Worm (Caenorhabditis elegans) whole organism, L4 larva: ENCODE data around the gene srv-10.

Source experiments
- T20F7.1 ChIP-seq: fragments of 200-800 bp; sonication (Bioruptor generic); optimal IDR thresholded peaks from 2 replicates; lab custom pipeline; 2018; ENCODE audit warnings: mild to moderate bottlenecking, missing genetic modification characterization, missing compliant biosample characterization
- Y105C5A.15 ChIP-seq: fragments of 200-800 bp; sonication (Bioruptor generic); IDR thresholded peaks from 2 replicates; pipeline ENCODE4 v1.3.6; 2022; ENCODE audit warnings: missing genetic modification characterization, missing compliant biosample characterization
- Y48G9A.11 ChIP-seq: fragments of 200-800 bp; sonication (Bioruptor generic); IDR thresholded peaks from 2 replicates; pipeline ENCODE4 v1.3.6; 2022; ENCODE audit warnings: missing genetic modification reagents, missing genetic modification characterization, missing compliant biosample characterization
- ZK337.2 ChIP-seq: fragments of 200-800 bp; sonication (Bioruptor generic); IDR thresholded peaks from 2 replicates; pipeline ENCODE4 v1.3.6; 2022; ENCODE audit warnings: missing genetic modification reagents, missing genetic modification characterization, missing compliant biosample characterization
- arid-1 ChIP-seq: fragments of 200-800 bp; sonication (Bioruptor generic); conservative IDR thresholded peaks from 2 replicates; pipeline ENCODE4 v1.3.6; 2022; ENCODE audit warnings: missing genetic modification reagents, missing genetic modification characterization, missing compliant biosample characterization
- ceh-20 ChIP-seq: fragments of 200-800 bp; sonication (Bioruptor generic); IDR thresholded peaks from 2 replicates; pipeline ENCODE4 v1.3.6; 2022; ENCODE audit warnings: missing genetic modification reagents, missing genetic modification characterization, missing compliant biosample characterization
- ceh-62 ChIP-seq: sonication (generic microtip); optimal IDR thresholded peaks from 2 replicates; lab custom pipeline; 2017; ENCODE audit warnings: missing biosample characterization, missing genetic modification characterization
- cey-2 ChIP-seq: sonication (generic microtip); optimal IDR thresholded peaks from 3 replicates; lab custom pipeline; 2017; ENCODE audit warnings: missing genetic modification characterization, mild to moderate bottlenecking, missing compliant biosample characterization, antibody characterized with exemption, borderline replicate concordance; ENCODE audit not compliant: insufficient read depth
- ctbp-1 ChIP-seq: fragments of 200-800 bp; sonication (Bioruptor generic); IDR thresholded peaks from 2 replicates; pipeline ENCODE4 v1.3.6; 2022; ENCODE audit warnings: missing genetic modification reagents, missing genetic modification characterization, missing compliant biosample characterization
- daf-16 ChIP-seq, 3 experiments: sonication (generic microtip); optimal IDR thresholded peaks; 2 replicates each; lab custom pipeline; 2016 to 2017; ENCODE audit warnings: missing genetic modification characterization in 3 of 3, missing genetic modification reagents in 3 of 3, mild to moderate bottlenecking in 2 of 3, missing compliant biosample characterization in 2 of 3, missing biosample characterization in 1 of 3, moderate library complexity in 1 of 3
- daf-8 ChIP-seq: fragments of 200-800 bp; sonication (Bioruptor generic); IDR thresholded peaks from 2 replicates; pipeline ENCODE4 v1.3.6; 2022; ENCODE audit warnings: missing genetic modification characterization, missing compliant biosample characterization
- dve-1 ChIP-seq: sonication (generic microtip); optimal IDR thresholded peaks from 2 replicates; lab custom pipeline; 2017; ENCODE audit warnings: antibody characterized with exemption, mild to moderate bottlenecking, missing genetic modification characterization, missing compliant biosample characterization; ENCODE audit not compliant: insufficient read depth
- egl-43 ChIP-seq: fragments of 200-800 bp; sonication (Bioruptor generic); IDR thresholded peaks from 2 replicates; pipeline ENCODE4 v1.3.6; 2022; ENCODE audit warnings: missing genetic modification reagents, missing genetic modification characterization, missing compliant biosample characterization
- fkh-10 ChIP-seq: fragments of 150-350 bp; optimal IDR thresholded peaks from 2 replicates; lab custom pipeline; 2014; ENCODE audit warnings: missing biosample characterization, missing genetic modification reagents, missing genetic modification characterization
- gei-8 ChIP-seq: fragments of 200-800 bp; sonication (Bioruptor generic); optimal IDR thresholded peaks from 2 replicates; lab custom pipeline; 2018; ENCODE audit warnings: mild to moderate bottlenecking, missing genetic modification characterization, missing compliant biosample characterization
- hmg-1.1 ChIP-seq: fragments of 200-800 bp; sonication (Bioruptor generic); IDR thresholded peaks from 2 replicates; pipeline ENCODE4 v1.3.6; 2022; ENCODE audit warnings: missing genetic modification reagents, missing genetic modification characterization, missing compliant biosample characterization
- madf-5 ChIP-seq, 2 experiments: fragments of 200-800 bp; sonication (Bioruptor generic); IDR thresholded peaks; 2 replicates each; pipeline ENCODE4 v1.3.6; 2022; ENCODE audit warnings: missing compliant biosample characterization in 2 of 2, missing genetic modification characterization in 2 of 2
- mep-1 ChIP-seq: fragments of 150-350 bp; sonication (generic microtip); optimal IDR thresholded peaks from 3 replicates; lab custom pipeline; 2014; ENCODE audit warnings: missing biosample characterization, missing genetic modification characterization
- mes-2 ChIP-seq: sonication (generic microtip); optimal IDR thresholded peaks from 2 replicates; lab custom pipeline; 2016; ENCODE audit warnings: missing genotype, mild to moderate bottlenecking, missing genetic modification characterization, missing compliant biosample characterization; ENCODE audit not compliant: poor library complexity, severe bottlenecking
- nhr-111 ChIP-seq: fragments of 200-800 bp; sonication (Bioruptor generic); optimal IDR thresholded peaks from 2 replicates; lab custom pipeline; 2018; ENCODE audit warnings: mild to moderate bottlenecking, missing genetic modification characterization, missing compliant biosample characterization
- nhr-41 ChIP-seq: fragments of 200-800 bp; sonication (Bioruptor generic); IDR thresholded peaks from 2 replicates; pipeline ENCODE4 v1.3.6; 2022; ENCODE audit warnings: missing genetic modification reagents, missing genetic modification characterization, missing compliant biosample characterization
- nhr-42 ChIP-seq: fragments of 200-800 bp; sonication (Bioruptor generic); IDR thresholded peaks from 2 replicates; pipeline ENCODE4 v1.3.6; 2022; ENCODE audit warnings: missing genetic modification characterization, missing compliant biosample characterization
- pha-4 ChIP-seq, 2 experiments: fragments of 150-350 bp in 1 of 2; fragments of 200-800 bp in 1 of 2; sonication (Bioruptor generic) in 1 of 2; IDR thresholded peaks in 1 of 2; optimal IDR thresholded peaks in 1 of 2; 2 replicates each; pipeline versions ENCODE4 v1.3.6 to Lab custom; 2014 to 2022; ENCODE audit warnings: missing genetic modification characterization in 2 of 2, missing genetic modification reagents in 2 of 2, missing biosample characterization in 1 of 2, missing compliant biosample characterization in 1 of 2
- php-3 ChIP-seq: fragments of 200-800 bp; sonication (Bioruptor generic); IDR thresholded peaks from 2 replicates; pipeline ENCODE4 v1.3.6; 2022; ENCODE audit warnings: missing genetic modification reagents, missing genetic modification characterization, missing compliant biosample characterization
- rbr-2 ChIP-seq: sonication (generic microtip); optimal IDR thresholded peaks from 2 replicates; lab custom pipeline; 2016; ENCODE audit warnings: missing genotype, missing genetic modification characterization, missing compliant biosample characterization
- sdz-12 ChIP-seq: fragments of 200-800 bp; sonication (Bioruptor generic); optimal IDR thresholded peaks from 2 replicates; lab custom pipeline; 2018; ENCODE audit warnings: mild to moderate bottlenecking, missing genetic modification characterization, missing compliant biosample characterization
- set-16 ChIP-seq: fragments of 200-800 bp; sonication (Bioruptor generic); IDR thresholded peaks from 2 replicates; pipeline ENCODE4 v1.3.6; 2022; ENCODE audit warnings: missing genetic modification reagents, missing genetic modification characterization, missing compliant biosample characterization
- spr-3 ChIP-seq: fragments of 200-800 bp; sonication (Bioruptor generic); optimal IDR thresholded peaks from 2 replicates; lab custom pipeline; 2018; ENCODE audit warnings: mild to moderate bottlenecking, missing genetic modification characterization, missing compliant biosample characterization
- unc-62 ChIP-seq, 3 experiments: fragments of 150-350 bp in 1 of 3; sonication (generic microtip); optimal IDR thresholded peaks in 2 of 3; peaks in 1 of 3; 1 replicate in 1 of 3; 2 replicates in 2 of 3; lab custom pipeline; 2014 to 2017; ENCODE audit warnings: missing biosample characterization in 3 of 3, missing genetic modification characterization in 3 of 3, missing genetic modification reagents in 3 of 3, missing genotype in 1 of 3
- vab-7 ChIP-seq: fragments of 200-800 bp; sonication (Bioruptor generic); IDR thresholded peaks from 2 replicates; pipeline ENCODE4 v1.3.6; 2022; ENCODE audit warnings: missing genetic modification reagents, missing genetic modification characterization, missing compliant biosample characterization
- zip-2 ChIP-seq: fragments of 150-350 bp; optimal IDR thresholded peaks from 2 replicates; lab custom pipeline; 2014; ENCODE audit warnings: missing biosample characterization, missing genetic modification characterization
- ztf-7 ChIP-seq: fragments of 150-350 bp; optimal IDR thresholded peaks from 2 replicates; lab custom pipeline; 2014; ENCODE audit warnings: missing biosample characterization, missing genetic modification characterization

srv-10 gene

DNA sequence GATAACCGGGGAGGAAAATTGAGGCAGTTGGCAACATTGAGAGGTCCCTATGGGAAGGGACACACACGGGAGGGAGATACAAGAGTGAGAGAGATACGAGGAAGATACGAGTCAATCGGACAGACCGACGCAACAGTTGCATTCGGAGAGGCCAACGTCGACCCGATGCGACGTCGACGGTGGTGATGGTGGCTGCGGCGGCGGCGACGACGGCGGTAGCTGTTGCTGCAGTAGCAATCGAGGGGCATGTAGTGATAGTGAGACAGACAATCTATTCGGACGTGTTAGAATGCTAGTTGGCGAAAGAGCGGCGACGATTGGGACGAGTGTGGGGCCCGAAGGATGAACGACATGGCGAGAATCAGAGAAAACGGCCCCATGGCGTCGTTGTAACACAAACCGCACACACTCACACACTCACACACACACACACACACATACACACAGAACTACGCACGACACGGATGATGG is 30.3 kb upstream of the srv-10 start (continued):
- TF ChIP-seq Y105C5A.15 (no peak), gei-8 (peak; percentile 8), unc-62 (GFP tag; optimal IDR thresholded peaks at IDR 0.05 in 1 of 2; lab: Kevin White, UChicago) (peak in 1 of 2 experiments; percentile 85), unc-62 (tag; optimal IDR thresholded peaks at IDR 0.05; lab: Kevin White, UChicago) (no peak), nhr-41 (no peak)

DNA sequence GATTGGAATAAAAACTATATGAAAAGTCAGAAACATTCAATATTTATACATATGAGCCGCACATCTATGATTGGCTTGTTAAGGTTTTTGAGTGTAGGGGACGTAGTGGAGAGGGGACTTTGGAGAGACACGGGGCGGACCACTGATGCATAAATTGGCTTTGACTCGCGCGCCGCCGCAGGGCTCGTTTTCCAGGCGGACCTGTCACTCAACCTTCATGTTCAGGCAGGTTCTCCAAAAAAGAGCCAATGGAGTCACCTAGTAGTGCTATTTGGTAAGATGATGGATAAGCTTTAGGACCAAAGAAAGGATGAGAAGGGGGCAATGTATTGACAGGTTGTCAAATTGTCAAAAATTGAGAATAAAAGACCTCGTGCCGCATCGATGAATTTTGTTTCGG is 28.7 kb upstream of the srv-10 start:
- TF ChIP-seq php-3 (GFP tag; lab: Robert Waterston, UW) = no peak
- no peak for TF ChIP-seq spr-3 (GFP tag; lab: Kevin White, UChicago)
- no peak for TF ChIP-seq rbr-2 (tag; lab: Kevin White, UChicago)
- no peak for TF ChIP-seq nhr-111 (GFP tag; lab: Kevin White, UChicago)
- TF ChIP-seq unc-62 (GFP tag; optimal IDR thresholded peaks at IDR 0.05 in 1 of 2; lab: Kevin White, UChicago) = peak in 1 of 2 experiments; percentile 82
- no peak for TF ChIP-seq unc-62 (tag; optimal IDR thresholded peaks at IDR 0.05; lab: Kevin White, UChicago)
- TF ChIP-seq egl-43 (GFP tag; lab: Robert Waterston, UW) = peak; percentile 55; the same call in 1 of the 2 replicates
- 0 out of 2 replicates have a peak, but pooled peaks have one; percentile 12 for TF ChIP-seq ceh-20
- 0 out of 2 replicates have a peak, but pooled peaks have one; percentile 16 for TF ChIP-seq set-16
- TF ChIP-seq arid-1 (GFP tag; lab: Robert Waterston, UW) = no peak
- no peak for TF ChIP-seq T20F7.1 (GFP tag; lab: Kevin White, UChicago)

DNA sequence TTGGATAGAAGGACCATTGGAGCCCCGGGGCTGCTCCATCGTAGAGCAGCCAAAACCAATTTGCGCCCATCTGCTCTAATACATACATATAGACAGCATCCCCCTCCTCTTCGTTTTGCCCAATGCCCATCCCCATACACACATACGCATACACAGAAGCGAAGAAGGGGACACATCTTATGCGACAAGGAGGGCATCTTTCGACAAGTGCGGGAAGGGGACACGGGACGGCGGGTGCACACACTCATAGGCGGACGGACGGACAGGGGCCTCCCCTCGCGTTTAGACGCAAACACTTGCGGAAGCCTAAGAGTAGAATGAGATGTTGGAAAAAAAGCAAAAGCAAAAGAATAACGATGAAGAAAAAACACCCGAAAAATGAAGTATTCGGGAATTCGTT is 27.3 kb upstream of the srv-10 start:
- TF ChIP-seq ctbp-1 (0 out of 2 replicates have a peak, but pooled peaks have one; percentile 43), mes-2 (tag; lab: Kevin White, UChicago) (peak; percentile 15), dve-1 (tag; lab: Kevin White, UChicago) (no peak), gei-8 (peak; percentile 4), madf-5 (GFP tag; IDR thresholded peaks at IDR 0.05; lab: Robert Waterston, UW) (0 out of 4 replicates have a peak, but pooled peaks of 1 of the 2 experiments have one; percentile 41), hmg-1.1 (GFP tag; lab: Robert Waterston, UW) (peak; percentile 28), Y48G9A.11 (no peak), vab-7 (0 out of 2 replicates have a peak, but pooled peaks have one; percentile 7), daf-8 (no peak)

- TF ChIP-seq sdz-12 (no peak), fkh-10 (GFP tag; lab: Kevin White, UChicago) (no peak), zip-2 (tag; lab: Kevin White, UChicago) (no peak), pha-4 (GFP tag; IDR thresholded peaks at IDR 0.05; lab: Robert Waterston, UW) (no peak), pha-4 (tag; optimal IDR thresholded peaks at IDR 0.05; lab: Kevin White, UChicago) (no peak), ZK337.2 (GFP tag; lab: Robert Waterston, UW) (no peak), nhr-42 (GFP tag; lab: Robert Waterston, UW) (no peak), nhr-41 (no peak), ztf-7 (no peak), ceh-62 (tag; lab: Kevin White, UChicago) (no peak), daf-16 (GFP tag; optimal IDR thresholded peaks at IDR 0.05; lab: Kevin White, UChicago) (no peak), daf-16 (tag; optimal IDR thresholded peaks at IDR 0.05; lab: Kevin White, UChicago) (no peak), ceh-20 (no peak), mep-1 (tag; lab: Kevin White, UChicago) (no peak), cey-2 (no peak)
Measured at ce11 chrV:13401669-13402068, 22.0 kb upstream of the srv-10 start.
